Fruit fly (Drosophila melanogaster) whole organism, embryonic: Measurements from ENCODE around the gene cyr.

ENCODE experiments used
- CG1832 ChIP-seq: fragments of 200-800 bp; sonication (Bioruptor generic); optimal IDR thresholded peaks from 2 replicates; lab custom pipeline; 2017; ENCODE audit warnings: missing biosample characterization, mild to moderate bottlenecking, missing genetic modification characterization, inconsistent platforms
- CG3847 ChIP-seq: fragments of 200-800 bp; sonication (Bioruptor generic); IDR thresholded peaks from 2 replicates; pipeline ENCODE4 v1.3.6; 2022; ENCODE audit warnings: missing biosample characterization, missing genetic modification characterization
- Dp ChIP-seq: fragments of 200-800 bp; sonication (Bioruptor generic); optimal IDR thresholded peaks from 2 replicates; lab custom pipeline; 2018; ENCODE audit warnings: missing biosample characterization, mild to moderate bottlenecking, missing genetic modification characterization, moderate library complexity
- Sin3A ChIP-seq: fragments of >200 bp; optimal IDR thresholded peaks from 2 replicates; lab custom pipeline; 2018
- Trl ChIP-seq, 3 experiments: fragments of >200 bp in 2 of 3; fragments of 200-800 bp in 1 of 3; sonication (Bioruptor generic) in 1 of 3; optimal IDR thresholded peaks; 2 replicates in 1 of 3; 3 replicates in 2 of 3; lab custom pipeline; 2016 to 2017; ENCODE audit warnings: missing biosample characterization in 1 of 3, missing genetic modification characterization in 1 of 3
- klu ChIP-seq: fragments of 200-800 bp; sonication (Bioruptor generic); IDR thresholded peaks from 2 replicates; pipeline ENCODE4 v1.3.6; 2022; ENCODE audit warnings: missing biosample characterization, missing genetic modification characterization
- mld ChIP-seq: fragments of 200-800 bp; sonication (Bioruptor generic); IDR thresholded peaks from 3 replicates; pipeline ENCODE4 v1.3.6; 2022; ENCODE audit warnings: missing biosample characterization, missing genetic modification characterization; ENCODE audit not compliant: partially characterized antibody
- pb ChIP-seq: fragments of 200-800 bp; sonication (Bioruptor generic); optimal IDR thresholded peaks from 3 replicates; lab custom pipeline; 2016; ENCODE audit warnings: missing biosample characterization, missing genetic modification characterization
- slou ChIP-seq: fragments of 200-800 bp; sonication (Bioruptor generic); optimal IDR thresholded peaks from 3 replicates; lab custom pipeline; 2016; ENCODE audit warnings: missing biosample characterization, missing genetic modification characterization
- zf30C ChIP-seq: fragments of 200-800 bp; sonication (Bioruptor generic); optimal IDR thresholded peaks from 3 replicates; lab custom pipeline; 2018; ENCODE audit warnings: missing biosample characterization, mild to moderate bottlenecking, missing genetic modification characterization

DNA sequence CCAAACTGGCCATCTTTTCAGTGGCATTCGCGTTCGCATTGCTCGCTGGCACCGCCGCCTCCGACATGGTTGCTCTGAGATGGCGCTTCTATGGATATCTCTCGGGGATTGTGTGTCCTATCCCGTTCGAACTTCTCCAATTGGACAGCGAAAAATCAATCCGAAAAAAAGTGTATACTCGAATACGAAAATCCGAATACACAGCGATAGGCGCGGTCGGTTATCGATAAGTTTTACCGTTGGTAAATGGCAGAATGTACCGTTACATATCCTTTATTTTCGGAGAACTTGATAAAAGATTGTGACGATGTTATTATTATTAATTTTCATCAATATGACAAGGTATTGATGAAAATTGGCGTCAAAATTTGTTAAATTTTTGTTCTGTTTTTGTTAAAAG is 16.6 kb upstream of the cyr start, which contains the start of gene Gbeta5:
- TF ChIP-seq klu (GFP tag; lab: Robert Waterston, UW): no peak
- no peak for TF ChIP-seq pb (GFP tag; lab: Kevin White, UChicago)
- TF ChIP-seq slou (GFP tag; lab: Kevin White, UChicago): no peak
- TF ChIP-seq zf30C (GFP tag; lab: Kevin White, UChicago): no peak
- TF ChIP-seq Sin3A (lab: Kevin White, UChicago): no peak
- no peak for TF ChIP-seq mld
- TF ChIP-seq CG3847: no peak
- no peak for TF ChIP-seq Dp (GFP tag; lab: Kevin White, UChicago)
- no peak for TF ChIP-seq Trl (optimal IDR thresholded peaks at IDR 0.05; lab: Kevin White, UChicago)
- TF ChIP-seq Trl (GFP tag; optimal IDR thresholded peaks at IDR 0.05; lab: Kevin White, UChicago): no peak
- TF ChIP-seq CG1832: no peak
